Worm (Caenorhabditis elegans): ENCODE measurements around the gene F32F2.4.

F32F2.4 gene

DNA sequence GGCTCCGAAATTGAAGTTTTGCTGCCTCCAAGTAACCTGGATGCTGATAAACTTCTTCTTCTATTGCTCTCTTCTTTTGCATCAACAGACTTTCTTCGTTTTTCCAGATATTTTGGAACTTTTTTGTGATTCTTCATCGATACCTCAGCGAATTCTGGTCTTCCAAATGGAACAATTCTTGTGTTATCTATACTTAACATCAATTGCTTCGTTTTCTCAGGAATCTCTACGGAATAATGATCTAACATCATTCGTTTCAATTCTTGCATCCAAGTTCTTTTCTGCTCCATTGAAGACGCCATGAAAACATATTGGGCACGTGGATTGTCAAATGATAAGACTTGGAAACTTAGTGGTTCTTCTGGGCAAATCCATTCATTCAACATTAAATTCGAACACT is at the start of gene F32F2.4:
Gene F32F2.4, plus strand, starts transcription at position 301 of the 400 bp plus-strand sequence.
- TF ChIP-seq ztf-1 (GFP tag; conservative IDR thresholded peaks at IDR 0.05) (no peak), ztf-4 (tag; optimal IDR thresholded peaks at IDR 0.05) (no peak), nhr-21 (tag; optimal IDR thresholded peaks at IDR 0.05) (no peak), lin-39 (tag; optimal IDR thresholded peaks at IDR 0.05) (no peak), ama-1 (optimal IDR thresholded peaks at IDR 0.05) (no peak), ztf-11 (tag; optimal IDR thresholded peaks at IDR 0.05) (no peak), nhr-237 (tag; optimal IDR thresholded peaks at IDR 0.05) (no peak), ZK546.5 (tag; optimal IDR thresholded peaks at IDR 0.05) (no peak), C34F6.9 (tag; optimal IDR thresholded peaks at IDR 0.05) (no peak), nhr-11 (tag; optimal IDR thresholded peaks at IDR 0.05) (no peak), elt-1 (tag; optimal IDR thresholded peaks at IDR 0.05) (no peak), egl-27 (tag; optimal IDR thresholded peaks at IDR 0.05) (no peak), sem-4 (tag; optimal IDR thresholded peaks at IDR 0.05) (no peak), gmeb-1 (tag; optimal IDR thresholded peaks at IDR 0.05) (no peak), mbf-1 (tag; optimal IDR thresholded peaks at IDR 0.05) (no peak), nhr-129 (tag; optimal IDR thresholded peaks at IDR 0.05) (no peak), lsy-2 (tag; optimal IDR thresholded peaks at IDR 0.05) (no peak), unc-55 (GFP tag; optimal IDR thresholded peaks at IDR 0.05) (no peak)

DNA sequence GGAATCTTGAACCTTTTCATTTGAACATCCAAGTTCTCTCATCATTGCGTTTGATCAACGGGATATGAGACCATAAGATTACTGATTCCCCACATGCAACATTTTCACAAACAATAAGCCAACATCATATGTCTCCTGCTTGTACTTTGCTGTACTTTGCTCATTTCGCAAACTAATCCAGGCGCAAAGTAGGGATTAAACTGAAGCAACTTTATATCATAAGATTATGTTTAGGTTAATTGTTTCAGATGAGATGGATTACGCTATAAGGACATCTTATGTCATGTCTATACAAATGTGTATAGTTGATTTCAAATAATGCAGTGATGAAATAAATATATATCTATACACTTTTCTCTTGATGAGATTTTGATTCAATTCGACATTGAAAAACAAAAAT is 46.5 kb upstream of the F32F2.4 start:
- TF ChIP-seq ZK546.5 (tag; optimal IDR thresholded peaks at IDR 0.05) (no peak), nhr-21 (tag; optimal IDR thresholded peaks at IDR 0.05) (no peak)

DNA sequence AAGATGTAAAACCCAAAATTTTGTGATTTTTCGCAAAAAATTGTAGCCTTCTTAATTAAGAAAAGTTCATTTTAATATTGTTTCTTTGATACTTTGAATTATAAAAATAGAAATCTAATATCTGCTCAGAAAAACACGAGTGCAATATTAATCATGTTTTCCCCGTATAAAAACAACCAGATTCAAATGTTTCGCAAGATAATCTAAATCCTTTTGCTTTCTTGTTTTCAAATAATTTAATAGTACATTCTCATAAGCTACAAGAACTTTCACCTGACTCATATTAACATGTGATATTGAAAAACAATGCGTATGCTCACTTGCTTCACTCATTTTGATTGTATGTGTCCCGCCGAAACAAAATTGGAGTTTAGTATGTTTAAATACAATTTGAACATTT is 40.7 kb upstream of the F32F2.4 start:
- no peak for TF ChIP-seq dmd-4 (tag; optimal IDR thresholded peaks at IDR 0.05)
- TF ChIP-seq ztf-4 (tag; optimal IDR thresholded peaks at IDR 0.05) = peak; percentile 24
- no peak for TF ChIP-seq nhr-11 (tag; optimal IDR thresholded peaks at IDR 0.05)
- peak; percentile 55 for TF ChIP-seq skn-1 (tag; optimal IDR thresholded peaks at IDR 0.05)

DNA sequence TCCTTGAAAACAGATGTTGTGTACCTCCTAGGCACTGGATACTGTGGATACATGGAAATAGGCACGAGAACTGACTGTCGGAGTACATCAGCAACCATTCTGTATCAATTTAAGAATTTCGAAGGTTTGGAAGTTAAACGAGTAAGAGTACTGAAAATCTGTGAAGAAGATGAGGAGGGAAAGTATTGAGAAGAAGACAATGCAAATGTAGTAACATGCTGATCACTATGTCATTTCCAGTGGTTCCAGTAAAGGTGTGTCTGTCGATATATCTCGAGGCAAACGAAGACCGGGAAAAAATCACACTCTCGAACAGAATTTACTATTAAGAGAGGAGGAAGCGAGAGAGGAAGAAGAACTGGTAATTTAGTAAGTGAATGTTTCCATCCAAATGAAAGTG is 39.6 kb upstream of the F32F2.4 start, which contains the start of gene dmd-10:
Gene dmd-10, minus strand, starts transcription at position 101 of the 400 bp plus-strand sequence.
- TF ChIP-seq unc-62 (GFP tag; optimal IDR thresholded peaks at IDR 0.05) (no peak), ama-1 (optimal IDR thresholded peaks at IDR 0.05) (no peak)

DNA sequence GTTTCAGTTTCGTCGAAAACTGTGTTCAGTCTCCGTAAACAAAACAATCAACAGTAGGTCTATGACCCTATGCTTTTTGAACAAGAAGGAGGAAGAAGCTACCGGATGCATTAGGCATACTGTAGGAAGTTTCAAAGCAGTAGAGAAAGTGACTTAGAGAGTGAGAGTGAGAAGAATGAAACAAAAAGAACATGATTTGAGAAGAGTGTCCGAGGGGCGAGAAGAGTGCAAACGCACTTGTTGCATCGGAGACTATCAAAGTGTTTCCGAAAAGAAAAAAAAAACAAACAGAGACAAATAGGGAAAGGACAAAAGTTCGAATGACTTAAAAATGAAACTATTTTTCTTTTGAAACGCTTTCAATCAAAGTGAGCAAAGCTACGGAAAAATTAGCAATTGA is 32.9 kb upstream of the F32F2.4 start:
- TF ChIP-seq ztf-11 (tag; optimal IDR thresholded peaks at IDR 0.05) (no peak), nhr-21 (tag; optimal IDR thresholded peaks at IDR 0.05) (peak; percentile 62), nhr-12 (tag; optimal IDR thresholded peaks at IDR 0.05) (no peak), C34F6.9 (tag; optimal IDR thresholded peaks at IDR 0.05) (no peak), nhr-129 (tag; optimal IDR thresholded peaks at IDR 0.05) (no peak), blmp-1 (tag; optimal IDR thresholded peaks at IDR 0.05; ENCODE audit: insufficient read depth) (peak; percentile 8), lin-11 (tag; optimal IDR thresholded peaks at IDR 0.05) (no peak), fos-1 (tag; optimal IDR thresholded peaks at IDR 0.05) (peak; percentile 17), Y55F3AM.14 (GFP tag; optimal IDR thresholded peaks at IDR 0.05) (no peak), snpc-4 (tag; optimal IDR thresholded peaks at IDR 0.05) (no peak), nhr-10 (tag; optimal IDR thresholded peaks at IDR 0.05) (no peak), sma-9 (GFP tag; optimal IDR thresholded peaks at IDR 0.05) (peak; percentile 99), sma-9 (tag; optimal IDR thresholded peaks at IDR 0.05) (no peak), sma-3 (GFP tag; optimal IDR thresholded peaks at IDR 0.05) (no peak), ztf-4 (tag; optimal IDR thresholded peaks at IDR 0.05) (no peak), sem-4 (tag; optimal IDR thresholded peaks at IDR 0.05) (peak; percentile 40), zag-1 (tag; optimal IDR thresholded peaks at IDR 0.05) (no peak), ztf-1 (GFP tag; conservative IDR thresholded peaks at IDR 0.05) (no peak), lsy-2 (tag; optimal IDR thresholded peaks at IDR 0.05) (no peak), F13H6.1 (tag; optimal IDR thresholded peaks at IDR 0.05) (no peak), unc-62 (GFP tag; optimal IDR thresholded peaks at IDR 0.05) (no peak), egl-27 (tag; optimal IDR thresholded peaks at IDR 0.05) (peak; percentile 60), mdl-1 (tag; optimal IDR thresholded peaks at IDR 0.05) (no peak)

DNA sequence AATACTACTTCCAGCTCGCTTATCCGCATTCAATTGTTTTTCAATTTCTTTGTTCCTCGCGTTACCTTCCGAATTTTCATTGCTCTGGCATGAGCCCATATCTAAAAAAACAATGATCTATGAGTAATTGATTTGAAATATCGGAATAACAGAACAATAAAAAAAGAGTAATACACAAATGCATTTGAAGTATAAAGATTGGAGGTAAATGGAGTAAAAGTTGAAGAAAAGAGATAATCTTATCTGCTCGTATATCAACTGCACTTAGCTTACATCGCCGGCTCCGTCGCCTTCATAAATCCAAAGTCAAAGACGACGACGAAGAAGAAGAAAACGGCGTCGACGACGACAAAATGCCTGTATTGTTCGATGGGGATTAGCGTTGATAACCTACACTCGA is 26.6 kb upstream of the F32F2.4 start, which contains the start of gene odr-3:
Gene odr-3, minus strand, starts transcription at position 101 of the 400 bp plus-strand sequence.
- TF ChIP-seq ceh-82 (tag; optimal IDR thresholded peaks at IDR 0.05) = no peak
- no peak for TF ChIP-seq lin-11 (tag; optimal IDR thresholded peaks at IDR 0.05)
- no peak for TF ChIP-seq nhr-6 (tag; optimal IDR thresholded peaks at IDR 0.05)
- no peak for TF ChIP-seq nhr-11 (tag; optimal IDR thresholded peaks at IDR 0.05)
- no peak for TF ChIP-seq elt-1 (tag; optimal IDR thresholded peaks at IDR 0.05)
- TF ChIP-seq alr-1 (tag; optimal IDR thresholded peaks at IDR 0.05) = no peak
- no peak for TF ChIP-seq lin-39 (tag; optimal IDR thresholded peaks at IDR 0.05)
- no peak for TF ChIP-seq mdl-1 (tag; optimal IDR thresholded peaks at IDR 0.05)
- TF ChIP-seq sma-3 (GFP tag; optimal IDR thresholded peaks at IDR 0.05) = no peak
- no peak for TF ChIP-seq crh-2 (tag; optimal IDR thresholded peaks at IDR 0.05)
- no peak for TF ChIP-seq gmeb-1 (tag; optimal IDR thresholded peaks at IDR 0.05)
- TF ChIP-seq dmd-4 (tag; optimal IDR thresholded peaks at IDR 0.05) = no peak
- no peak for TF ChIP-seq nhr-25 (tag; optimal IDR thresholded peaks at IDR 0.05)
- no peak for TF ChIP-seq ceh-16 (tag; optimal IDR thresholded peaks at IDR 0.05)

All from whole organism, L2 larva.